Fruit fly (Drosophila melanogaster) whole organism, embryonic: Measurements from ENCODE around the gene p115.

Experiments
- Abd-B ChIP-seq: fragments of 200-800 bp; sonication (Bioruptor generic); optimal IDR thresholded peaks from 2 replicates; lab custom pipeline; 2018; ENCODE audit warnings: missing biosample characterization, mild to moderate bottlenecking, missing genetic modification characterization, moderate library complexity
- CG12104 ChIP-seq: fragments of 200-800 bp; sonication (Bioruptor generic); optimal IDR thresholded peaks from 3 replicates; lab custom pipeline; 2016; ENCODE audit warnings: missing biosample characterization, missing genetic modification characterization
- CG12391 ChIP-seq: fragments of 200-800 bp; sonication (Bioruptor generic); optimal IDR thresholded peaks from 3 replicates; lab custom pipeline; 2018; ENCODE audit warnings: missing biosample characterization, mild to moderate bottlenecking, missing genetic modification characterization, moderate library complexity
- CG12744 ChIP-seq: fragments of 200-800 bp; sonication (Bioruptor generic); optimal IDR thresholded peaks from 2 replicates; lab custom pipeline; 2016; ENCODE audit warnings: missing biosample characterization, missing genetic modification characterization
- CG14667 ChIP-seq: fragments of 200-800 bp; sonication (Bioruptor generic); IDR thresholded peaks from 2 replicates; pipeline ENCODE4 v1.3.6; 2022; ENCODE audit warnings: missing biosample characterization, missing genetic modification characterization
- CG16815 ChIP-seq: fragments of 200-800 bp; sonication (Bioruptor generic); optimal IDR thresholded peaks from 3 replicates; lab custom pipeline; 2017; ENCODE audit warnings: missing biosample characterization, mild to moderate bottlenecking, missing genetic modification characterization
- CG17359 ChIP-seq: fragments of 200-800 bp; sonication (Bioruptor generic); optimal IDR thresholded peaks from 3 replicates; lab custom pipeline; 2018; ENCODE audit warnings: missing biosample characterization, mild to moderate bottlenecking, missing genetic modification characterization, moderate library complexity
- CG2120 ChIP-seq: fragments of 200-800 bp; sonication (Bioruptor generic); optimal IDR thresholded peaks from 3 replicates; lab custom pipeline; 2016; ENCODE audit warnings: missing biosample characterization, missing genetic modification characterization
- CG2129 ChIP-seq: fragments of 200-800 bp; sonication (Bioruptor generic); IDR thresholded peaks from 2 replicates; pipeline ENCODE4 v1.3.6; 2022; ENCODE audit warnings: missing biosample characterization, missing genetic modification characterization; ENCODE audit not compliant: partially characterized antibody
- CG2889 ChIP-seq: fragments of 200-800 bp; sonication (Bioruptor generic); IDR thresholded peaks from 3 replicates; pipeline ENCODE4 v1.3.6; 2022; ENCODE audit warnings: missing biosample characterization, missing genetic modification characterization
- CG32532 ChIP-seq: fragments of 200-800 bp; sonication (Bioruptor generic); IDR thresholded peaks from 2 replicates; pipeline ENCODE4 v1.3.6; 2022; ENCODE audit warnings: missing biosample characterization, missing genetic modification characterization
- CG4404 ChIP-seq: fragments of 200-800 bp; sonication (Bioruptor generic); IDR thresholded peaks from 2 replicates; pipeline ENCODE4 v1.3.6; 2022; ENCODE audit warnings: missing biosample characterization, missing genetic modification characterization
- CG6272 ChIP-seq: fragments of 200-800 bp; sonication (Bioruptor generic); IDR thresholded peaks from 2 replicates; pipeline ENCODE4 v1.3.6; 2022; ENCODE audit warnings: missing biosample characterization, missing genetic modification characterization
- CG7556 ChIP-seq: fragments of 200-800 bp; sonication (Bioruptor generic); optimal IDR thresholded peaks from 2 replicates; lab custom pipeline; 2017; ENCODE audit warnings: missing biosample characterization, mild to moderate bottlenecking, missing genetic modification characterization
- CG9215 ChIP-seq: fragments of 200-800 bp; sonication (Bioruptor generic); IDR thresholded peaks from 2 replicates; pipeline ENCODE4 v1.3.6; 2022; ENCODE audit warnings: missing biosample characterization, missing genetic modification characterization
- H15 ChIP-seq: fragments of 200-800 bp; sonication (Bioruptor generic); IDR thresholded peaks from 3 replicates; pipeline ENCODE4 v1.3.6; 2022; ENCODE audit warnings: missing biosample characterization, missing genetic modification characterization
- HmgD ChIP-seq: fragments of 200-800 bp; sonication (Bioruptor generic); optimal IDR thresholded peaks from 3 replicates; lab custom pipeline; 2016; ENCODE audit warnings: missing biosample characterization, missing genetic modification characterization
- Hmx ChIP-seq: fragments of 200-800 bp; sonication (Bioruptor generic); optimal IDR thresholded peaks from 2 replicates; lab custom pipeline; 2016; ENCODE audit warnings: missing biosample characterization, missing genetic modification characterization
- Hr51 ChIP-seq, 2 experiments: fragments of 200-800 bp; sonication (Bioruptor generic); optimal IDR thresholded peaks; 2 replicates in 1 of 2; 3 replicates in 1 of 2; lab custom pipeline; 2016 to 2018; ENCODE audit warnings: missing biosample characterization in 2 of 2, missing genetic modification characterization in 2 of 2, mild to moderate bottlenecking in 1 of 2, moderate library complexity in 1 of 2
- Mad ChIP-seq: fragments of 200-800 bp; sonication (Bioruptor generic); optimal IDR thresholded peaks from 2 replicates; lab custom pipeline; 2016; ENCODE audit warnings: missing biosample characterization, missing genetic modification characterization
- Mrtf ChIP-seq: fragments of 200-800 bp; sonication (Bioruptor generic); IDR thresholded peaks from 3 replicates; pipeline ENCODE4 v1.3.6; 2022; ENCODE audit warnings: missing biosample characterization, missing genetic modification characterization
- Ravus ChIP-seq: fragments of 200-800 bp; sonication (Bioruptor generic); IDR thresholded peaks from 2 replicates; pipeline ENCODE4 v1.3.6; 2022; ENCODE audit warnings: missing biosample characterization, missing genetic modification characterization
- Rfx ChIP-seq: fragments of 200-800 bp; sonication (Bioruptor generic); IDR thresholded peaks from 2 replicates; pipeline ENCODE4 v1.3.6; 2022; ENCODE audit warnings: missing biosample characterization, missing genetic modification characterization
- Sox102F ChIP-seq: fragments of 200-800 bp; sonication (Bioruptor generic); optimal IDR thresholded peaks from 2 replicates; lab custom pipeline; 2018; ENCODE audit warnings: missing biosample characterization, mild to moderate bottlenecking, missing genetic modification characterization, moderate library complexity
- Ssrp ChIP-seq: fragments of 200-800 bp; sonication (Bioruptor generic); optimal IDR thresholded peaks from 2 replicates; lab custom pipeline; 2018; ENCODE audit warnings: missing biosample characterization, mild to moderate bottlenecking, missing genetic modification characterization, moderate library complexity
- Usf ChIP-seq: fragments of 200-800 bp; sonication (Bioruptor generic); optimal IDR thresholded peaks from 2 replicates; lab custom pipeline; 2017; ENCODE audit warnings: missing genotype, missing biosample characterization, missing genetic modification characterization
- Xbp1 ChIP-seq: fragments of 200-800 bp; sonication (Bioruptor generic); optimal IDR thresholded peaks from 3 replicates; lab custom pipeline; 2016; ENCODE audit warnings: missing biosample characterization, mild to moderate bottlenecking, missing genetic modification characterization
- YL-1 ChIP-seq: fragments of 200-800 bp; sonication (Bioruptor generic); optimal IDR thresholded peaks from 3 replicates; lab custom pipeline; 2017; ENCODE audit warnings: missing biosample characterization, mild to moderate bottlenecking, missing genetic modification characterization
- ap ChIP-seq: fragments of 200-800 bp; sonication (Bioruptor generic); IDR thresholded peaks from 2 replicates; pipeline ENCODE4 v1.3.6; 2022; ENCODE audit warnings: missing biosample characterization, missing genetic modification characterization
- cas ChIP-seq: fragments of 200-800 bp; sonication (Bioruptor generic); IDR thresholded peaks from 2 replicates; pipeline ENCODE4 v1.3.6; 2022; ENCODE audit warnings: missing biosample characterization, missing genetic modification characterization
- corto ChIP-seq: fragments of 200-800 bp; sonication (Bioruptor generic); optimal IDR thresholded peaks from 2 replicates; lab custom pipeline; 2016; ENCODE audit warnings: missing biosample characterization, mild to moderate bottlenecking, missing genetic modification characterization, moderate library complexity
- da ChIP-seq: fragments of 200-800 bp; sonication (Bioruptor generic); optimal IDR thresholded peaks from 2 replicates; lab custom pipeline; 2016; ENCODE audit warnings: missing biosample characterization, missing genetic modification characterization
- eve ChIP-seq, 2 experiments: fragments of >200 bp; optimal IDR thresholded peaks; 2 replicates each; lab custom pipeline; 2017; ENCODE audit warnings: missing biosample characterization in 2 of 2, missing genetic modification characterization in 2 of 2
- gcm2 ChIP-seq: fragments of 200-800 bp; sonication (Bioruptor generic); optimal IDR thresholded peaks from 2 replicates; lab custom pipeline; 2016; ENCODE audit warnings: missing biosample characterization, missing genetic modification characterization
- gsb ChIP-seq: fragments of 200-800 bp; sonication (Bioruptor generic); IDR thresholded peaks from 2 replicates; pipeline ENCODE4 v1.3.6; 2022; ENCODE audit warnings: missing biosample characterization, missing genetic modification characterization
- hb ChIP-seq: fragments of 200-800 bp; sonication (Bioruptor generic); IDR thresholded peaks from 3 replicates; pipeline ENCODE4 v1.3.6; 2022; ENCODE audit warnings: missing biosample characterization, missing genetic modification characterization; ENCODE audit not compliant: partially characterized antibody
- hbn ChIP-seq: fragments of 200-800 bp; sonication (Bioruptor generic); IDR thresholded peaks from 2 replicates; pipeline ENCODE4 v1.3.6; 2022; ENCODE audit warnings: missing biosample characterization, missing genetic modification characterization; ENCODE audit not compliant: partially characterized antibody
- jumu ChIP-seq: fragments of 200-800 bp; sonication (Bioruptor generic); optimal IDR thresholded peaks from 3 replicates; lab custom pipeline; 2016; ENCODE audit warnings: missing biosample characterization, missing genetic modification characterization
- knrl ChIP-seq: fragments of 200-800 bp; sonication (Bioruptor generic); IDR thresholded peaks from 3 replicates; pipeline ENCODE4 v1.3.6; 2022; ENCODE audit warnings: missing biosample characterization, missing genetic modification characterization; ENCODE audit not compliant: partially characterized antibody
- lilli ChIP-seq: fragments of 200-800 bp; sonication (Bioruptor generic); optimal IDR thresholded peaks from 3 replicates; lab custom pipeline; 2016; ENCODE audit warnings: missing biosample characterization, missing genetic modification characterization
- onecut ChIP-seq: fragments of 200-800 bp; sonication (Bioruptor generic); IDR thresholded peaks from 2 replicates; pipeline ENCODE4 v1.3.6; 2022; ENCODE audit warnings: missing biosample characterization, missing genetic modification characterization
- p53 ChIP-seq: fragments of 200-800 bp; sonication (Bioruptor generic); optimal IDR thresholded peaks from 2 replicates; lab custom pipeline; 2016; ENCODE audit warnings: missing biosample characterization, missing genetic modification characterization
- pnt ChIP-seq: fragments of 200-800 bp; sonication (Bioruptor generic); optimal IDR thresholded peaks from 3 replicates; lab custom pipeline; 2016; ENCODE audit warnings: missing biosample characterization, missing genetic modification characterization
- row ChIP-seq: fragments of 200-800 bp; sonication (Bioruptor generic); IDR thresholded peaks from 3 replicates; pipeline ENCODE4 v1.3.6; 2022; ENCODE audit warnings: missing biosample characterization, missing genetic modification characterization
- seq ChIP-seq: fragments of 200-800 bp; sonication (Bioruptor generic); IDR thresholded peaks from 2 replicates; pipeline ENCODE4 v1.3.6; 2022; ENCODE audit warnings: missing biosample characterization, missing genetic modification characterization
- slp2 ChIP-seq: fragments of 200-800 bp; sonication (Bioruptor generic); optimal IDR thresholded peaks from 2 replicates; lab custom pipeline; 2016; ENCODE audit warnings: missing biosample characterization, missing genetic modification characterization
- tup ChIP-seq: fragments of 200-800 bp; sonication (Bioruptor generic); optimal IDR thresholded peaks from 2 replicates; lab custom pipeline; 2016; ENCODE audit warnings: missing biosample characterization, mild to moderate bottlenecking, missing genetic modification characterization, moderate library complexity
- twi ChIP-seq: fragments of 200-800 bp; optimal IDR thresholded peaks from 2 replicates; lab custom pipeline; 2019; ENCODE audit warnings: missing biosample characterization, mild to moderate bottlenecking, missing genetic modification characterization, moderate library complexity
- wdn ChIP-seq: fragments of 200-800 bp; sonication (Bioruptor generic); IDR thresholded peaks from 2 replicates; pipeline ENCODE4 v1.3.6; 2022; ENCODE audit warnings: missing biosample characterization, missing genetic modification characterization
- zf30C ChIP-seq: fragments of 200-800 bp; sonication (Bioruptor generic); optimal IDR thresholded peaks from 3 replicates; lab custom pipeline; 2018; ENCODE audit warnings: missing biosample characterization, mild to moderate bottlenecking, missing genetic modification characterization

The p115 gene

dm6 chrX:7933210-7933915, 39.5 kb downstream of the p115 start, which contains the start of the genes Dhdds and RpS14a (continued):
- TF ChIP-seq CG14667 (GFP tag; lab: Robert Waterston, UW) (no peak), Abd-B (no peak), CG12104 (GFP tag; lab: Kevin White, UChicago) (peak; percentile 82), cas (GFP tag; lab: Robert Waterston, UW) (no peak), gsb (no peak), Ravus (GFP tag; lab: Robert Waterston, UW) (no peak), hb (GFP tag; lab: Robert Waterston, UW) (peak; percentile 75; the same call in 2 of the 3 replicates), Hmx (GFP tag; lab: Kevin White, UChicago) (no peak), CG2129 (GFP tag; lab: Robert Waterston, UW) (peak; percentile 47; the same call in 1 of the 2 replicates), hbn (GFP tag; lab: Robert Waterston, UW) (peak; percentile 65; the same call in 1 of the 2 replicates), CG17359 (peak; percentile 30), corto (no peak), CG2889 (GFP tag; lab: Robert Waterston, UW) (no peak), gcm2 (GFP tag; lab: Kevin White, UChicago) (no peak), CG9215 (GFP tag; lab: Robert Waterston, UW) (peak; percentile 54; the same call in 1 of the 2 replicates), HmgD (GFP tag; lab: Kevin White, UChicago) (peak; percentile 1), eve (GFP tag; optimal IDR thresholded peaks at IDR 0.05; lab: Kevin White, UChicago) (no peak), CG12391 (tag; lab: Kevin White, UChicago) (peak; percentile 63), Xbp1 (GFP tag; lab: Kevin White, UChicago) (peak; percentile 47), knrl (GFP tag; lab: Robert Waterston, UW) (peak; percentile 89), zf30C (no peak), slp2 (GFP tag; lab: Kevin White, UChicago) (peak; percentile 53), p53 (no peak), ap (GFP tag; lab: Robert Waterston, UW) (no peak), Mad (peak; percentile 5), onecut (GFP tag; lab: Robert Waterston, UW) (no peak), CG4404 (GFP tag; lab: Robert Waterston, UW) (no peak), Usf (GFP tag; lab: Kevin White, UChicago) (peak; percentile 44), seq (GFP tag; lab: Robert Waterston, UW) (peak; percentile 9; the same call in 1 of the 2 replicates), pnt (GFP tag; lab: Kevin White, UChicago) (no peak), da (no peak), CG6272 (GFP tag; lab: Robert Waterston, UW) (0 out of 2 replicates have a peak, but pooled peaks have one; percentile 13), CG12744 (GFP tag; lab: Kevin White, UChicago) (no peak), Sox102F (GFP tag; lab: Kevin White, UChicago) (no peak), jumu (GFP tag; lab: Kevin White, UChicago) (peak; percentile 24), Rfx (GFP tag; lab: Robert Waterston, UW) (peak; percentile 53), CG32532 (GFP tag; lab: Robert Waterston, UW) (peak; percentile 60; the same call in 1 of the 2 replicates), H15 (GFP tag; lab: Robert Waterston, UW) (0 out of 3 replicates have a peak, but pooled peaks have one; percentile 54), lilli (GFP tag; lab: Kevin White, UChicago) (no peak), wdn (no peak), CG7556 (GFP tag; lab: Kevin White, UChicago) (peak; percentile 51), YL-1 (GFP tag; lab: Kevin White, UChicago) (peak; percentile 63), tup (GFP tag; lab: Kevin White, UChicago) (peak; percentile 27), Ssrp (no peak), row (GFP tag; lab: Robert Waterston, UW) (peak; percentile 15; the same call in 1 of the 3 replicates), Mrtf (GFP tag; lab: Robert Waterston, UW) (no peak), twi (peak; percentile 16), Hr51 (GFP tag; optimal IDR thresholded peaks at IDR 0.05; lab: Kevin White, UChicago) (peak; percentile 43 to 54), CG2120 (peak; percentile 25), CG16815 (peak; percentile 29)
